Worm (Caenorhabditis elegans): ENCODE measurements around the gene fbxa-80.

- TF ChIP-seq ama-1 (optimal IDR thresholded peaks at IDR 0.05) (no peak), ceh-36 (tag; optimal IDR thresholded peaks at IDR 0.05) (no peak), F13C5.2 (tag; optimal IDR thresholded peaks at IDR 0.05) (no peak), ceh-13 (GFP tag; optimal IDR thresholded peaks at IDR 0.05) (no peak), sea-1 (GFP tag; conservative IDR thresholded peaks at IDR 0.05) (no peak)
Measured at ce11 chrIII:1288473-1289056, 26.4 kb downstream of the fbxa-80 start, which contains the start of gene fbxa-50.

Data from whole organism, early embryonic.